Fruit fly (Drosophila melanogaster): ENCODE results near the gene CG14314.

Gene CG14314

dm6 chr3R:18195295-18195694, 20.6 kb upstream of the CG14314 start:
- TF ChIP-seq Myc (optimal IDR thresholded peaks at IDR 0.05) = no peak
- TF ChIP-seq Sin3A (optimal IDR thresholded peaks at IDR 0.05) = no peak
- no peak for TF ChIP-seq insv (optimal IDR thresholded peaks at IDR 0.05)
- TF ChIP-seq psq (optimal IDR thresholded peaks at IDR 0.05) = no peak
- no peak for TF ChIP-seq ttk (optimal IDR thresholded peaks at IDR 0.05)
- TF ChIP-seq h (optimal IDR thresholded peaks at IDR 0.05) = no peak

dm6 chr3R:18196622-18196990, 19.3 kb upstream of the CG14314 start:
- no peak for TF ChIP-seq psq (optimal IDR thresholded peaks at IDR 0.05)
- no peak for TF ChIP-seq ttk (optimal IDR thresholded peaks at IDR 0.05)
- TF ChIP-seq Myc (optimal IDR thresholded peaks at IDR 0.05) = no peak
- TF ChIP-seq insv (optimal IDR thresholded peaks at IDR 0.05) = no peak
- TF ChIP-seq Sin3A (optimal IDR thresholded peaks at IDR 0.05) = no peak
- no peak for TF ChIP-seq h (optimal IDR thresholded peaks at IDR 0.05)

dm6 chr3R:18196991-18197801, 18.7 kb upstream of the CG14314 start:
- TF ChIP-seq psq (optimal IDR thresholded peaks at IDR 0.05) (no peak), ttk (optimal IDR thresholded peaks at IDR 0.05) (no peak), Sin3A (optimal IDR thresholded peaks at IDR 0.05) (no peak), insv (optimal IDR thresholded peaks at IDR 0.05) (no peak), h (optimal IDR thresholded peaks at IDR 0.05) (no peak), Myc (optimal IDR thresholded peaks at IDR 0.05) (no peak)

- TF ChIP-seq h (optimal IDR thresholded peaks at IDR 0.05) (no peak), ttk (optimal IDR thresholded peaks at IDR 0.05) (no peak), insv (optimal IDR thresholded peaks at IDR 0.05) (no peak), Sin3A (optimal IDR thresholded peaks at IDR 0.05) (no peak), Myc (optimal IDR thresholded peaks at IDR 0.05) (no peak), psq (optimal IDR thresholded peaks at IDR 0.05) (no peak)
Measured at dm6 chr3R:18197802-18198148, 18.2 kb upstream of the CG14314 start.

dm6 chr3R:18198518-18199118, 17.3 kb upstream of the CG14314 start:
- TF ChIP-seq h (optimal IDR thresholded peaks at IDR 0.05) = no peak

- TF ChIP-seq ttk (optimal IDR thresholded peaks at IDR 0.05) (no peak), insv (optimal IDR thresholded peaks at IDR 0.05) (no peak), psq (optimal IDR thresholded peaks at IDR 0.05) (no peak), Myc (optimal IDR thresholded peaks at IDR 0.05) (no peak), h (optimal IDR thresholded peaks at IDR 0.05) (no peak), Sin3A (optimal IDR thresholded peaks at IDR 0.05) (no peak)
Measured at dm6 chr3R:18199177-18199884, 16.6 kb upstream of the CG14314 start, which contains the start of the genes Ssdp and CG7985. Ssdp (minus strand) TSS chr3R:18199595. CG7985 (plus strand) TSS chr3R:18199857.

- no peak for TF ChIP-seq Sin3A (optimal IDR thresholded peaks at IDR 0.05)
Measured at dm6 chr3R:18199885-18200249, 16.1 kb upstream of the CG14314 start.

dm6 chr3R:18208479-18208878, 7.5 kb upstream of the CG14314 start, which contains the start of gene CG44158:
CG44158 (plus strand) TSS chr3R:18208779.
- TF ChIP-seq Myc (optimal IDR thresholded peaks at IDR 0.05) = no peak
- TF ChIP-seq insv (optimal IDR thresholded peaks at IDR 0.05) = no peak
- no peak for TF ChIP-seq psq (optimal IDR thresholded peaks at IDR 0.05)
- no peak for TF ChIP-seq h (optimal IDR thresholded peaks at IDR 0.05)
- TF ChIP-seq Sin3A (optimal IDR thresholded peaks at IDR 0.05) = no peak
- TF ChIP-seq ttk (optimal IDR thresholded peaks at IDR 0.05) = no peak

dm6 chr3R:18215300-18215699, 642 bp upstream of the CG14314 start:
- TF ChIP-seq ttk (optimal IDR thresholded peaks at IDR 0.05) (no peak), Sin3A (optimal IDR thresholded peaks at IDR 0.05) (no peak), h (optimal IDR thresholded peaks at IDR 0.05) (no peak), insv (optimal IDR thresholded peaks at IDR 0.05) (no peak), Myc (optimal IDR thresholded peaks at IDR 0.05) (no peak), psq (optimal IDR thresholded peaks at IDR 0.05) (no peak)

dm6 chr3R:18220211-18220749, 4.3 kb downstream of the CG14314 start, which contains the start of the genes CG7988 and CG7183:
CG7988 (plus strand) TSS chr3R:18220526.
CG7183 (minus strand) TSS chr3R:18220699.
- TF ChIP-seq Myc (optimal IDR thresholded peaks at IDR 0.05) = no peak
- no peak for TF ChIP-seq h (optimal IDR thresholded peaks at IDR 0.05)

dm6 chr3R:18223434-18223833, 7.5 kb downstream of the CG14314 start, which contains the start of the genes mTerf5 and Non3:
mTerf5 (minus strand) TSS chr3R:18223682.
Non3 (plus strand) TSS chr3R:18223722.
- TF ChIP-seq h (optimal IDR thresholded peaks at IDR 0.05) (no peak), insv (optimal IDR thresholded peaks at IDR 0.05) (no peak), Sin3A (optimal IDR thresholded peaks at IDR 0.05) (no peak), ttk (optimal IDR thresholded peaks at IDR 0.05) (no peak), psq (optimal IDR thresholded peaks at IDR 0.05) (no peak), Myc (optimal IDR thresholded peaks at IDR 0.05) (no peak)

dm6 chr3R:18226043-18226808, 10.3 kb downstream of the CG14314 start, which contains the start of the genes CG7168 and Mdh2:
CG7168 (minus strand) TSS chr3R:18226082.
Mdh2 (plus strand) TSS chr3R:18226396.
- no peak for TF ChIP-seq h (optimal IDR thresholded peaks at IDR 0.05)
- no peak for TF ChIP-seq Myc (optimal IDR thresholded peaks at IDR 0.05)
- TF ChIP-seq Sin3A (optimal IDR thresholded peaks at IDR 0.05) = no peak
- TF ChIP-seq ttk (optimal IDR thresholded peaks at IDR 0.05) = no peak
- TF ChIP-seq psq (optimal IDR thresholded peaks at IDR 0.05) = no peak
- no peak for TF ChIP-seq insv (optimal IDR thresholded peaks at IDR 0.05)
